Fruit fly (Drosophila melanogaster): ENCODE results near the gene mura.

DNA sequence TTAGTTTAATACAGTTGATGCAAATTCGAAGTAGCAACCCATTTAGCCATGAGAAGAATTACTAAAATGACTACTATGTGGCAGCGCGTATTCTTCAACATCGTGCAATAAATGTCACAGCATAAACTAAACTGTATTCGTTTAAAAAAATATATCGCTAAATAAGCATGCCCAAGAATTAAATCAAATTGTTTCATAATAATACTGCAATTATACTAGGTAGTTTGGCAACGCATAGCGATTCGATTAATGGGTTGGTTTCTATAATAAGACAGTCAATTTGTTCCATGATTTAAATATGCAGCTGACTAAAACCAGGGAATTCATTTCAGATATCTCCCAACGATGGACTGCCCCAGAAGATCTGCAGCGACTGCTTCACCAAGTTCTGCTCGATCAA is 31.5 kb upstream of the mura start, which contains the start of gene CG33654:
- TF ChIP-seq CG1529 (GFP tag; optimal IDR thresholded peaks at IDR 0.05): no peak
- no peak for TF ChIP-seq gcm2 (GFP tag; optimal IDR thresholded peaks at IDR 0.05)
- TF ChIP-seq esg (GFP tag; conservative IDR thresholded peaks at IDR 0.05): no peak
